Fruit fly (Drosophila melanogaster) whole organism, embryonic: ENCODE data around the gene teq.

ENCODE experiments used
- Asciz ChIP-seq: fragments of 200-800 bp; sonication (Bioruptor generic); optimal IDR thresholded peaks from 2 replicates; lab custom pipeline; 2017; ENCODE audit warnings: missing biosample characterization, mild to moderate bottlenecking, missing genetic modification characterization, missing genetic modification reagents
- Atf6 ChIP-seq: fragments of 200-800 bp; sonication (Bioruptor generic); IDR thresholded peaks from 2 replicates; pipeline ENCODE4 v1.3.6; 2022; ENCODE audit warnings: missing biosample characterization, missing genetic modification characterization
- Awh ChIP-seq: fragments of 200-800 bp; sonication (Bioruptor generic); IDR thresholded peaks from 2 replicates; pipeline ENCODE4, ENCODE4 v1.3.6; 2022; ENCODE audit warnings: missing biosample characterization, missing genetic modification characterization
- CG10321 ChIP-seq: fragments of 200-800 bp; sonication (Bioruptor generic); IDR thresholded peaks from 2 replicates; pipeline ENCODE4 v1.3.6; 2022; ENCODE audit warnings: missing biosample characterization, missing genetic modification characterization
- CG10366 ChIP-seq: fragments of 200-800 bp; sonication (Bioruptor generic); IDR thresholded peaks from 2 replicates; pipeline ENCODE4 v1.3.6; 2022; ENCODE audit warnings: missing biosample characterization, missing genetic modification characterization
- CG11723 ChIP-seq: fragments of 200-800 bp; sonication (Bioruptor generic); optimal IDR thresholded peaks from 2 replicates; lab custom pipeline; 2017; ENCODE audit warnings: missing biosample characterization, mild to moderate bottlenecking, missing genetic modification characterization
- CG12071 ChIP-seq: fragments of 200-800 bp; sonication (Bioruptor generic); optimal IDR thresholded peaks from 3 replicates; lab custom pipeline; 2018; ENCODE audit warnings: missing biosample characterization, mild to moderate bottlenecking, missing genetic modification characterization
- CG15073 ChIP-seq: fragments of 200-800 bp; sonication (Bioruptor generic); optimal IDR thresholded peaks from 2 replicates; lab custom pipeline; 2016; ENCODE audit warnings: missing biosample characterization, missing genetic modification characterization
- CG1529 ChIP-seq: fragments of 200-800 bp; sonication (Bioruptor generic); optimal IDR thresholded peaks from 3 replicates; lab custom pipeline; 2018; ENCODE audit warnings: missing biosample characterization, missing genetic modification characterization
- CG16779 ChIP-seq: fragments of 200-800 bp; sonication (Bioruptor generic); IDR thresholded peaks from 2 replicates; pipeline ENCODE4 v1.3.6; 2022; ENCODE audit warnings: missing biosample characterization, missing genetic modification characterization
- CG17385 ChIP-seq: fragments of 200-800 bp; sonication (Bioruptor generic); optimal IDR thresholded peaks from 3 replicates; lab custom pipeline; 2018; ENCODE audit warnings: missing biosample characterization, mild to moderate bottlenecking, missing genetic modification characterization
- CG2199 ChIP-seq: fragments of 200-800 bp; sonication (Bioruptor generic); IDR thresholded peaks from 3 replicates; pipeline ENCODE4 v1.3.6; 2022; ENCODE audit warnings: missing biosample characterization, missing genetic modification characterization
- CG2678 ChIP-seq: fragments of 200-800 bp; sonication (Bioruptor generic); optimal IDR thresholded peaks from 3 replicates; lab custom pipeline; 2019; ENCODE audit warnings: missing biosample characterization, mild to moderate bottlenecking, missing genetic modification characterization, moderate library complexity
- CG2875 ChIP-seq: fragments of 200-800 bp; sonication (Bioruptor generic); optimal IDR thresholded peaks from 2 replicates; lab custom pipeline; 2017; ENCODE audit warnings: missing biosample characterization, mild to moderate bottlenecking, missing genetic modification characterization, missing genetic modification reagents
- CG31441 ChIP-seq: fragments of 200-800 bp; sonication (Bioruptor generic); IDR thresholded peaks from 2 replicates; pipeline ENCODE4 v1.3.6; 2022; ENCODE audit warnings: missing biosample characterization, missing genetic modification characterization
- CG33213 ChIP-seq: fragments of 200-800 bp; sonication (Bioruptor generic); optimal IDR thresholded peaks from 3 replicates; lab custom pipeline; 2016; ENCODE audit warnings: missing biosample characterization, missing genetic modification characterization
- CG4282 ChIP-seq: fragments of 200-800 bp; sonication (Bioruptor generic); optimal IDR thresholded peaks from 2 replicates; lab custom pipeline; 2016; ENCODE audit warnings: missing biosample characterization, missing genetic modification characterization
- CG6254 ChIP-seq: fragments of 200-800 bp; sonication (Bioruptor generic); optimal IDR thresholded peaks from 3 replicates; lab custom pipeline; 2017; ENCODE audit warnings: mild to moderate bottlenecking, missing biosample characterization, missing genetic modification reagents, missing genetic modification characterization
- CG7786 ChIP-seq: fragments of 200-800 bp; sonication (Bioruptor generic); optimal IDR thresholded peaks from 2 replicates; lab custom pipeline; 2016; ENCODE audit warnings: missing biosample characterization, missing genetic modification characterization
- CG8359 ChIP-seq: fragments of 200-800 bp; sonication (Bioruptor generic); optimal IDR thresholded peaks from 2 replicates; lab custom pipeline; 2017; ENCODE audit warnings: missing biosample characterization, mild to moderate bottlenecking, missing genetic modification characterization, borderline replicate concordance
- Dip2 ChIP-seq: fragments of 200-800 bp; sonication (Bioruptor generic); IDR thresholded peaks from 2 replicates; pipeline ENCODE4 v1.3.6; 2022; ENCODE audit warnings: missing biosample characterization, missing genetic modification characterization
- Doc2 ChIP-seq: fragments of 200-800 bp; sonication (Bioruptor generic); IDR thresholded peaks from 2 replicates; pipeline ENCODE4 v1.3.6; 2022; ENCODE audit warnings: missing biosample characterization, missing genetic modification characterization
- ERR ChIP-seq: fragments of 200-800 bp; sonication (Bioruptor generic); optimal IDR thresholded peaks from 2 replicates; lab custom pipeline; 2016; ENCODE audit warnings: missing biosample characterization, missing genetic modification characterization
- H15 ChIP-seq: fragments of 200-800 bp; sonication (Bioruptor generic); IDR thresholded peaks from 3 replicates; pipeline ENCODE4 v1.3.6; 2022; ENCODE audit warnings: missing biosample characterization, missing genetic modification characterization
- HLH54F ChIP-seq: fragments of 200-800 bp; sonication (Bioruptor generic); optimal IDR thresholded peaks from 3 replicates; lab custom pipeline; 2016; ENCODE audit warnings: missing biosample characterization, missing genetic modification characterization
- HLHmδ ChIP-seq: fragments of 200-800 bp; sonication (Bioruptor generic); optimal IDR thresholded peaks from 2 replicates; lab custom pipeline; 2018; ENCODE audit warnings: missing biosample characterization, mild to moderate bottlenecking, missing genetic modification characterization, moderate library complexity
- Hmr ChIP-seq: fragments of 200-800 bp; sonication (Bioruptor generic); optimal IDR thresholded peaks from 3 replicates; lab custom pipeline; 2017; ENCODE audit warnings: mild to moderate bottlenecking, missing biosample characterization, missing genetic modification reagents, missing genetic modification characterization
- Hmx ChIP-seq: fragments of 200-800 bp; sonication (Bioruptor generic); optimal IDR thresholded peaks from 2 replicates; lab custom pipeline; 2016; ENCODE audit warnings: missing biosample characterization, missing genetic modification characterization
- Oli ChIP-seq: fragments of 200-800 bp; sonication (Bioruptor generic); optimal IDR thresholded peaks from 2 replicates; lab custom pipeline; 2018; ENCODE audit warnings: missing biosample characterization, mild to moderate bottlenecking, missing genetic modification characterization, moderate library complexity
- Opbp ChIP-seq: fragments of 200-800 bp; sonication (Bioruptor generic); IDR thresholded peaks from 3 replicates; pipeline ENCODE4 v1.3.6; 2022; ENCODE audit warnings: missing biosample characterization, missing genetic modification characterization; ENCODE audit not compliant: partially characterized antibody
- Sry-δ ChIP-seq: fragments of 200-800 bp; sonication (Bioruptor generic); optimal IDR thresholded peaks from 2 replicates; lab custom pipeline; 2016; ENCODE audit warnings: missing biosample characterization, missing genetic modification characterization
- Usf ChIP-seq: fragments of 200-800 bp; sonication (Bioruptor generic); optimal IDR thresholded peaks from 2 replicates; lab custom pipeline; 2017; ENCODE audit warnings: missing genotype, missing biosample characterization, missing genetic modification characterization
- aop ChIP-seq: fragments of 200-800 bp; sonication (Bioruptor generic); IDR thresholded peaks from 2 replicates; pipeline ENCODE4 v1.3.6; 2022; ENCODE audit warnings: missing biosample characterization, missing genetic modification characterization
- ato ChIP-seq: fragments of 200-800 bp; sonication (Bioruptor generic); IDR thresholded peaks from 2 replicates; pipeline ENCODE4 v1.3.6; 2022; ENCODE audit warnings: missing biosample characterization, missing genetic modification characterization; ENCODE audit not compliant: partially characterized antibody
- bbx ChIP-seq: fragments of 200-800 bp; sonication (Bioruptor generic); IDR thresholded peaks from 2 replicates; pipeline ENCODE4 v1.3.6; 2022; ENCODE audit warnings: missing biosample characterization, missing genetic modification characterization; ENCODE audit not compliant: partially characterized antibody
- bsh ChIP-seq, 2 experiments: fragments of 200-800 bp; sonication (Bioruptor generic); optimal IDR thresholded peaks; 2 replicates each; lab custom pipeline; 2017 to 2018; ENCODE audit warnings: mild to moderate bottlenecking in 2 of 2, missing biosample characterization in 2 of 2, missing genetic modification characterization in 2 of 2, moderate library complexity in 1 of 2
- caup ChIP-seq: fragments of 200-800 bp; sonication (Bioruptor generic); optimal IDR thresholded peaks from 3 replicates; lab custom pipeline; 2017; ENCODE audit warnings: missing biosample characterization, mild to moderate bottlenecking, missing genetic modification characterization, moderate library complexity; ENCODE audit not compliant: severe bottlenecking
- ci ChIP-seq: fragments of 200-800 bp; sonication (Bioruptor generic); IDR thresholded peaks from 3 replicates; pipeline ENCODE4 v1.3.6; 2022; ENCODE audit warnings: missing biosample characterization, missing genetic modification characterization
- crp ChIP-seq, 2 experiments: fragments of 200-800 bp; sonication (Bioruptor generic); optimal IDR thresholded peaks; 2 replicates in 1 of 2; 3 replicates in 1 of 2; lab custom pipeline; 2017; ENCODE audit warnings: missing biosample characterization in 2 of 2, missing genetic modification characterization in 2 of 2, mild to moderate bottlenecking in 1 of 2, moderate library complexity in 1 of 2
- gce ChIP-seq: fragments of 200-800 bp; sonication (Bioruptor generic); IDR thresholded peaks from 3 replicates; pipeline ENCODE4 v1.3.6; 2022; ENCODE audit warnings: missing biosample characterization, missing genetic modification characterization
- gcm2 ChIP-seq: fragments of 200-800 bp; sonication (Bioruptor generic); optimal IDR thresholded peaks from 2 replicates; lab custom pipeline; 2016; ENCODE audit warnings: missing biosample characterization, missing genetic modification characterization
- insv ChIP-seq, 2 experiments: fragments of 200-800 bp; sonication (Bioruptor generic); optimal IDR thresholded peaks; 3 replicates each; lab custom pipeline; 2016 to 2018; ENCODE audit warnings: missing biosample characterization in 2 of 2, missing genetic modification characterization in 2 of 2
- lmd ChIP-seq: fragments of 200-800 bp; sonication (Bioruptor generic); IDR thresholded peaks from 2 replicates; pipeline ENCODE4 v1.3.6; 2022; ENCODE audit warnings: missing biosample characterization, missing genetic modification characterization
- pum ChIP-seq: fragments of 200-800 bp; sonication (Bioruptor generic); optimal IDR thresholded peaks from 2 replicates; lab custom pipeline; 2016; ENCODE audit warnings: missing biosample characterization, missing genetic modification characterization
- ro ChIP-seq: fragments of 200-800 bp; sonication (Bioruptor generic); IDR thresholded peaks from 2 replicates; pipeline ENCODE4 v1.3.6; 2022; ENCODE audit warnings: missing biosample characterization, missing genetic modification characterization
- sens-2 ChIP-seq: fragments of 200-800 bp; sonication (Bioruptor generic); IDR thresholded peaks from 2 replicates; pipeline ENCODE4 v1.3.6; 2022; ENCODE audit warnings: missing biosample characterization, missing genetic modification characterization
- sr ChIP-seq: fragments of 200-800 bp; sonication (Bioruptor generic); IDR thresholded peaks from 3 replicates; pipeline ENCODE4 v1.3.6; 2022; ENCODE audit warnings: missing biosample characterization, missing genetic modification characterization
- stwl ChIP-seq: fragments of 200-800 bp; sonication (Bioruptor generic); optimal IDR thresholded peaks from 3 replicates; lab custom pipeline; 2018; ENCODE audit warnings: missing biosample characterization, mild to moderate bottlenecking, missing genetic modification characterization, moderate library complexity
- zfh1 ChIP-seq: fragments of 200-800 bp; sonication (Bioruptor generic); IDR thresholded peaks from 3 replicates; pipeline ENCODE4 v1.3.6; 2022; ENCODE audit warnings: missing biosample characterization, missing genetic modification characterization
- zfh2 ChIP-seq: fragments of 200-800 bp; sonication (Bioruptor generic); optimal IDR thresholded peaks from 2 replicates; lab custom pipeline; 2016; ENCODE audit warnings: missing biosample characterization, missing genetic modification characterization

The teq gene

dm6 chr3L:9045318-9045717, 29.1 kb upstream of the teq start (continued):
- TF ChIP-seq ro (GFP tag; lab: Robert Waterston, UW) (peak; percentile 53), bsh (GFP tag; optimal IDR thresholded peaks at IDR 0.05; lab: Kevin White, UChicago) (peak in 1 of 2 experiments; percentile 50), gcm2 (GFP tag; lab: Kevin White, UChicago) (no peak), CG31441 (GFP tag; lab: Robert Waterston, UW) (peak; percentile 70), CG2199 (peak; percentile 67; the same call in 1 of the 3 replicates), Dip2 (no peak), CG6254 (GFP tag; lab: Kevin White, UChicago) (peak; percentile 67), CG4282 (GFP tag; lab: Kevin White, UChicago) (no peak), ERR (no peak), Hmr (peak; percentile 17), CG2875 (no peak), CG2678 (tag; lab: Kevin White, UChicago) (peak; percentile 74), CG7786 (GFP tag; lab: Kevin White, UChicago) (peak; percentile 55), bbx (GFP tag; lab: Robert Waterston, UW) (no peak), CG10321 (GFP tag; lab: Robert Waterston, UW) (no peak; the same call in 1 of the 2 replicates), Hmx (GFP tag; lab: Kevin White, UChicago) (no peak), caup (GFP tag; lab: Kevin White, UChicago) (peak; percentile 34), sr (GFP tag; lab: Robert Waterston, UW) (peak; percentile 48; the same call in 1 of the 3 replicates), Doc2 (peak; percentile 72; the same call in 1 of the 2 replicates), crp (GFP tag; optimal IDR thresholded peaks at IDR 0.05; lab: Kevin White, UChicago) (no peak), HLH54F (GFP tag; lab: Kevin White, UChicago) (no peak), CG11723 (no peak), Atf6 (peak; percentile 48; the same call in 1 of the 2 replicates), insv (GFP tag; optimal IDR thresholded peaks at IDR 0.05; lab: Kevin White, UChicago) (no peak), Sry-δ (GFP tag; lab: Kevin White, UChicago) (peak; percentile 26), pum (GFP tag; lab: Kevin White, UChicago) (peak; percentile 56), Awh (GFP tag; lab: Robert Waterston, UW) (peak; percentile 59; the same call in 1 of the 2 replicates), ato (GFP tag; lab: Robert Waterston, UW) (no peak), stwl (no peak), zfh2 (GFP tag; lab: Kevin White, UChicago) (peak; percentile 35), CG15073 (GFP tag; lab: Kevin White, UChicago) (no peak), H15 (peak; percentile 70), Asciz (GFP tag; lab: Kevin White, UChicago) (peak; percentile 51), CG17385 (GFP tag; lab: Kevin White, UChicago) (peak; percentile 40), gce (peak; percentile 73; the same call in 1 of the 3 replicates), Oli (tag; lab: Kevin White, UChicago) (peak; percentile 47), CG16779 (GFP tag; lab: Robert Waterston, UW) (no peak), CG10366 (peak; percentile 71), Usf (GFP tag; lab: Kevin White, UChicago) (no peak), HLHmδ (GFP tag; lab: Kevin White, UChicago) (no peak), CG12071 (GFP tag; lab: Kevin White, UChicago) (peak; percentile 53), CG1529 (GFP tag; lab: Kevin White, UChicago) (peak; percentile 14), zfh1 (peak; percentile 76; the same call in 2 of the 3 replicates), CG8359 (no peak), ci (GFP tag; lab: Robert Waterston, UW) (peak; percentile 86), lmd (GFP tag; lab: Robert Waterston, UW) (peak; percentile 68), aop (no peak), Opbp (no peak), CG33213 (GFP tag; lab: Kevin White, UChicago) (peak; percentile 39), sens-2 (GFP tag; lab: Robert Waterston, UW) (peak; percentile 70)
